Fruit fly (Drosophila melanogaster) S2 (cell line): ENCODE measurements around the gene PNPase.

Experiments
- CG8478 ChIP-seq: fragments of >200 bp; optimal IDR thresholded peaks from 2 replicates; lab custom pipeline; 2018
- CTCF ChIP-seq, 2 experiments: fragments of >200 bp; optimal IDR thresholded peaks; 2 replicates each; lab custom pipeline; 2018

DNA sequence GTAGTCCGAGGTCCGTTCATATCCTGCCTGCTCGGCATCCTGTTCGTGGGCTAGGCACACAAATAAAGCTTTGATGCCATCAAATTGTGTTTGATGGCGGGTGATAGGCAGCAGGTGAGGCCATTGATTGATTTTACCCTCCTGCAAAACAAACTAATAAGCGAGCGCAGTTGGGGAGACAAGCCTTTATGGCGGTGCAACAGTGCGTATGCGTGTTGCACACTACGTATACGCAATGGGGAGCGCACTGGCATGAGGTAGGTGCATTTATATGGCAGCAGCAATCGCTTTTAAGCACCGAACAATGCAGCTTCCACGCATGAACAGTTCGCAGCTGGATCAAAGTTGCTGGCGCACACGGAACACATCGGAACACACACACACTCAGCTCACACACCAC is 24.8 kb downstream of the PNPase start:
- TF ChIP-seq CG8478 = no peak
- TF ChIP-seq CTCF (optimal IDR thresholded peaks at IDR 0.05; lab: Kevin White, UChicago) = no peak
